Worm (Caenorhabditis elegans): ENCODE measurements around the gene F55C5.10.

Gene F55C5.10

ce11 chrV:12329173-12329572 lies 45.9 kb downstream of the F55C5.10 start:
- TF ChIP-seq W03F9.2 (tag; optimal IDR thresholded peaks at IDR 0.05) (no peak), dao-5 (tag; optimal IDR thresholded peaks at IDR 0.05) (no peak), him-1 (tag; optimal IDR thresholded peaks at IDR 0.05) (no peak)

DNA sequence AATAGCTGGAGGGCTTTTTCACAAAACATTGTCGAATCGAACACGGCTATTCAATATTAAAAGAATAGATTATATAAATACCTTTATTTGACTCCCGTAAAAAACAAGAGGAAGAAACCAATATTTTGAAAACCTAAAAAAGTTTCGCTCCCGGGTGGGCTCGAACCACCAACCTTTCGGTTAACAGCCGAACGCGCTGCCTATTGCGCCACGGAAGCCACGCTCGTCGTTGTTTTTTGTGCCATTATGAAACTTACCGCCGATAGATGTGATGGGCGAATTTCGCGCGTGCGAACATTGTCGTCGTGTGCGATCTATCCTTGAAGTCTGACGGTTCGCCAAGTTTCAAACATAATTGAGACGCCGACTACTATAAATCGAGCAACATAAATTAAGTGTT lies 48.5 kb downstream of the F55C5.10 start:
- TF ChIP-seq W03F9.2 (tag; optimal IDR thresholded peaks at IDR 0.05) (no peak), him-1 (tag; optimal IDR thresholded peaks at IDR 0.05) (no peak), dao-5 (tag; optimal IDR thresholded peaks at IDR 0.05) (no peak)

All from whole organism, L4/young adult.